Fruit fly (Drosophila melanogaster) whole organism, embryonic: ENCODE results near the gene CG11608.

Experiments used
- Aef1 ChIP-seq: fragments of 200-800 bp; sonication (Bioruptor generic); IDR thresholded peaks from 3 replicates; pipeline ENCODE4 v1.3.6; 2022; ENCODE audit warnings: missing biosample characterization, missing genetic modification characterization
- CG11504 ChIP-seq: fragments of 200-800 bp; sonication (Bioruptor generic); optimal IDR thresholded peaks from 3 replicates; lab custom pipeline; 2019; ENCODE audit warnings: missing biosample characterization, mild to moderate bottlenecking, missing genetic modification characterization, moderate library complexity
- CG12391 ChIP-seq: fragments of 200-800 bp; sonication (Bioruptor generic); optimal IDR thresholded peaks from 3 replicates; lab custom pipeline; 2018; ENCODE audit warnings: missing biosample characterization, mild to moderate bottlenecking, missing genetic modification characterization, moderate library complexity
- CG13123 ChIP-seq: fragments of 200-800 bp; sonication (Bioruptor generic); optimal IDR thresholded peaks from 2 replicates; lab custom pipeline; 2016; ENCODE audit warnings: missing biosample characterization, missing genetic modification characterization
- CG13287 ChIP-seq: fragments of 200-800 bp; sonication (Bioruptor generic); IDR thresholded peaks from 2 replicates; pipeline ENCODE4 v1.3.6; 2022; ENCODE audit warnings: missing biosample characterization, missing genetic modification characterization; ENCODE audit not compliant: partially characterized antibody
- CG17361 ChIP-seq: fragments of 200-800 bp; sonication (Bioruptor generic); IDR thresholded peaks from 3 replicates; pipeline ENCODE4 v1.3.6; 2022; ENCODE audit warnings: missing biosample characterization, missing genetic modification characterization
- CG17568 ChIP-seq: fragments of 200-800 bp; sonication (Bioruptor generic); optimal IDR thresholded peaks from 2 replicates; lab custom pipeline; 2018; ENCODE audit warnings: missing biosample characterization, mild to moderate bottlenecking, missing genetic modification characterization, moderate library complexity
- CG1832 ChIP-seq: fragments of 200-800 bp; sonication (Bioruptor generic); optimal IDR thresholded peaks from 2 replicates; lab custom pipeline; 2017; ENCODE audit warnings: missing biosample characterization, mild to moderate bottlenecking, missing genetic modification characterization, inconsistent platforms
- CG2116 ChIP-seq: fragments of 200-800 bp; sonication (Bioruptor generic); optimal IDR thresholded peaks from 3 replicates; lab custom pipeline; 2018; ENCODE audit warnings: missing biosample characterization, mild to moderate bottlenecking, missing genetic modification characterization
- CG2199 ChIP-seq: fragments of 200-800 bp; sonication (Bioruptor generic); IDR thresholded peaks from 3 replicates; pipeline ENCODE4 v1.3.6; 2022; ENCODE audit warnings: missing biosample characterization, missing genetic modification characterization
- CG2712 ChIP-seq: fragments of 200-800 bp; optimal IDR thresholded peaks from 3 replicates; lab custom pipeline; 2019; ENCODE audit warnings: missing biosample characterization, mild to moderate bottlenecking, missing genetic modification characterization, moderate library complexity
- CG31365 ChIP-seq: fragments of 200-800 bp; sonication (Bioruptor generic); optimal IDR thresholded peaks from 2 replicates; lab custom pipeline; 2018; ENCODE audit warnings: missing biosample characterization, mild to moderate bottlenecking, missing genetic modification characterization
- CG31388 ChIP-seq: fragments of 200-800 bp; sonication (Bioruptor generic); optimal IDR thresholded peaks from 2 replicates; lab custom pipeline; 2016; ENCODE audit warnings: missing biosample characterization, missing genetic modification characterization
- CG3163 ChIP-seq: fragments of 200-800 bp; sonication (Bioruptor generic); optimal IDR thresholded peaks from 3 replicates; lab custom pipeline; 2016; ENCODE audit warnings: missing biosample characterization, missing genetic modification characterization
- CG3726 ChIP-seq: fragments of 200-800 bp; sonication (Bioruptor generic); IDR thresholded peaks from 3 replicates; pipeline ENCODE4, ENCODE4 v1.3.6; 2022; ENCODE audit warnings: missing biosample characterization, missing genetic modification characterization
- CG8924 ChIP-seq: fragments of 200-800 bp; optimal IDR thresholded peaks from 3 replicates; lab custom pipeline; 2019; ENCODE audit warnings: missing biosample characterization, mild to moderate bottlenecking, missing genetic modification characterization, moderate library complexity
- CTCF ChIP-seq: fragments of 200-800 bp; sonication (Bioruptor generic); optimal IDR thresholded peaks from 2 replicates; lab custom pipeline; 2017; ENCODE audit warnings: missing biosample characterization, mild to moderate bottlenecking, missing genetic modification characterization, moderate library complexity
- Dad ChIP-seq: fragments of 200-800 bp; sonication (Bioruptor generic); optimal IDR thresholded peaks from 3 replicates; lab custom pipeline; 2016; ENCODE audit warnings: missing biosample characterization, missing genetic modification characterization
- Dek ChIP-seq: fragments of 200-800 bp; sonication (Bioruptor generic); optimal IDR thresholded peaks from 3 replicates; lab custom pipeline; 2019; ENCODE audit warnings: missing biosample characterization, mild to moderate bottlenecking, missing genetic modification characterization, moderate library complexity
- Doc2 ChIP-seq: fragments of 200-800 bp; sonication (Bioruptor generic); IDR thresholded peaks from 2 replicates; pipeline ENCODE4 v1.3.6; 2022; ENCODE audit warnings: missing biosample characterization, missing genetic modification characterization
- Hr3 ChIP-seq: fragments of 200-800 bp; sonication (Bioruptor generic); optimal IDR thresholded peaks from 3 replicates; lab custom pipeline; 2016; ENCODE audit warnings: missing biosample characterization, missing genetic modification characterization
- NK7.1 ChIP-seq: fragments of 200-800 bp; sonication (Bioruptor generic); optimal IDR thresholded peaks from 3 replicates; lab custom pipeline; 2016; ENCODE audit warnings: missing biosample characterization, missing genetic modification characterization
- Ravus ChIP-seq: fragments of 200-800 bp; sonication (Bioruptor generic); IDR thresholded peaks from 2 replicates; pipeline ENCODE4 v1.3.6; 2022; ENCODE audit warnings: missing biosample characterization, missing genetic modification characterization
- Spps ChIP-seq: fragments of 200-800 bp; sonication (Bioruptor generic); optimal IDR thresholded peaks from 2 replicates; lab custom pipeline; 2018; ENCODE audit warnings: missing biosample characterization, mild to moderate bottlenecking, missing genetic modification characterization
- Stat92E ChIP-seq, 3 experiments: fragments of >200 bp in 2 of 3; fragments of 200-800 bp in 1 of 3; sonication (Bioruptor generic) in 1 of 3; optimal IDR thresholded peaks; 2 replicates each; lab custom pipeline; 2017 to 2019; ENCODE audit warnings: missing biosample characterization in 3 of 3, missing genetic modification characterization in 3 of 3, mild to moderate bottlenecking in 1 of 3, moderate library complexity in 1 of 3
- Vsx1 ChIP-seq: fragments of 200-800 bp; sonication (Bioruptor generic); optimal IDR thresholded peaks from 2 replicates; lab custom pipeline; 2017; ENCODE audit warnings: missing biosample characterization, mild to moderate bottlenecking, missing genetic modification characterization, missing genetic modification reagents
- bab2 ChIP-seq: fragments of 200-800 bp; sonication (Bioruptor generic); optimal IDR thresholded peaks from 2 replicates; lab custom pipeline; 2016; ENCODE audit warnings: missing biosample characterization, missing genetic modification characterization
- bsh ChIP-seq, 2 experiments: fragments of 200-800 bp; sonication (Bioruptor generic); optimal IDR thresholded peaks; 2 replicates each; lab custom pipeline; 2017 to 2018; ENCODE audit warnings: mild to moderate bottlenecking in 2 of 2, missing biosample characterization in 2 of 2, missing genetic modification characterization in 2 of 2, moderate library complexity in 1 of 2
- cato ChIP-seq: fragments of 200-800 bp; sonication (Bioruptor generic); optimal IDR thresholded peaks from 2 replicates; lab custom pipeline; 2016; ENCODE audit warnings: missing biosample characterization, missing genetic modification characterization, borderline replicate concordance
- ci ChIP-seq: fragments of 200-800 bp; sonication (Bioruptor generic); IDR thresholded peaks from 3 replicates; pipeline ENCODE4 v1.3.6; 2022; ENCODE audit warnings: missing biosample characterization, missing genetic modification characterization
- cwo ChIP-seq: fragments of 200-800 bp; sonication (Bioruptor generic); optimal IDR thresholded peaks from 3 replicates; lab custom pipeline; 2017; ENCODE audit warnings: missing biosample characterization, missing genetic modification characterization, mild to moderate bottlenecking, moderate library complexity, missing genetic modification reagents
- danr ChIP-seq: fragments of 200-800 bp; sonication (Bioruptor generic); IDR thresholded peaks from 2 replicates; pipeline ENCODE4 v1.3.6; 2022; ENCODE audit warnings: missing biosample characterization, missing genetic modification characterization
- dmrt99B ChIP-seq: fragments of 200-800 bp; sonication (Bioruptor generic); optimal IDR thresholded peaks from 2 replicates; lab custom pipeline; 2018; ENCODE audit warnings: missing biosample characterization, mild to moderate bottlenecking, missing genetic modification characterization, moderate library complexity
- eyg ChIP-seq: fragments of 200-800 bp; sonication (Bioruptor generic); optimal IDR thresholded peaks from 3 replicates; lab custom pipeline; 2016; ENCODE audit warnings: missing biosample characterization, missing genetic modification characterization
- gem ChIP-seq: fragments of 200-800 bp; sonication (Bioruptor generic); optimal IDR thresholded peaks from 2 replicates; lab custom pipeline; 2019; ENCODE audit warnings: missing biosample characterization, mild to moderate bottlenecking, missing genetic modification characterization, moderate library complexity
- gro ChIP-seq: fragments of 200-800 bp; sonication (Bioruptor generic); optimal IDR thresholded peaks from 2 replicates; lab custom pipeline; 2016; ENCODE audit warnings: missing biosample characterization, missing genetic modification characterization
- h ChIP-seq: fragments of >200 bp; optimal IDR thresholded peaks from 2 replicates; lab custom pipeline; 2017
- ken ChIP-seq: fragments of 200-800 bp; sonication (Bioruptor generic); IDR thresholded peaks from 3 replicates; pipeline ENCODE4 v1.3.6; 2022; ENCODE audit warnings: missing biosample characterization, missing genetic modification characterization
- luna ChIP-seq: fragments of 200-800 bp; sonication (Bioruptor generic); optimal IDR thresholded peaks from 2 replicates; lab custom pipeline; 2016; ENCODE audit warnings: missing biosample characterization, missing genetic modification characterization
- mam ChIP-seq: fragments of 200-800 bp; sonication (Bioruptor generic); optimal IDR thresholded peaks from 3 replicates; lab custom pipeline; 2016; ENCODE audit warnings: missing biosample characterization, missing genetic modification characterization
- odd ChIP-seq: fragments of 200-800 bp; sonication (Bioruptor generic); optimal IDR thresholded peaks from 2 replicates; lab custom pipeline; 2017; ENCODE audit warnings: missing biosample characterization, mild to moderate bottlenecking, missing genetic modification characterization
- pho ChIP-seq: fragments of 200-800 bp; sonication (Bioruptor generic); optimal IDR thresholded peaks from 2 replicates; lab custom pipeline; 2016; ENCODE audit warnings: missing biosample characterization, missing genetic modification characterization
- phol ChIP-seq: fragments of 200-800 bp; sonication (Bioruptor generic); optimal IDR thresholded peaks from 3 replicates; lab custom pipeline; 2018; ENCODE audit warnings: missing biosample characterization, mild to moderate bottlenecking, missing genetic modification characterization, moderate library complexity
- pnt ChIP-seq: fragments of 200-800 bp; sonication (Bioruptor generic); optimal IDR thresholded peaks from 3 replicates; lab custom pipeline; 2016; ENCODE audit warnings: missing biosample characterization, missing genetic modification characterization
- pros ChIP-seq: fragments of 200-800 bp; sonication (Bioruptor generic); optimal IDR thresholded peaks from 3 replicates; lab custom pipeline; 2019; ENCODE audit warnings: missing biosample characterization, mild to moderate bottlenecking, missing genetic modification characterization, moderate library complexity
- salm ChIP-seq: fragments of 200-800 bp; sonication (Bioruptor generic); optimal IDR thresholded peaks from 2 replicates; lab custom pipeline; 2018; ENCODE audit warnings: missing biosample characterization, mild to moderate bottlenecking, missing genetic modification characterization
- shn ChIP-seq: fragments of 200-800 bp; sonication (Bioruptor generic); optimal IDR thresholded peaks from 3 replicates; lab custom pipeline; 2016; ENCODE audit warnings: missing biosample characterization, missing genetic modification characterization
- sima ChIP-seq: fragments of 200-800 bp; sonication (Bioruptor generic); optimal IDR thresholded peaks from 2 replicates; lab custom pipeline; 2016; ENCODE audit warnings: missing biosample characterization, missing genetic modification characterization
- tna ChIP-seq: fragments of 200-800 bp; sonication (Bioruptor generic); IDR thresholded peaks from 2 replicates; pipeline ENCODE4 v1.3.6; 2022; ENCODE audit warnings: missing biosample characterization, missing genetic modification characterization; ENCODE audit not compliant: partially characterized antibody
- zfh2 ChIP-seq: fragments of 200-800 bp; sonication (Bioruptor generic); optimal IDR thresholded peaks from 2 replicates; lab custom pipeline; 2016; ENCODE audit warnings: missing biosample characterization, missing genetic modification characterization

The CG11608 gene

dm6 chr3R:12653511-12654252, 15.4 kb downstream of the CG11608 start (continued):
- TF ChIP-seq gro, result no peak
- TF ChIP-seq h, result no peak
- TF ChIP-seq CTCF (GFP tag; lab: Kevin White, UChicago), result peak; percentile 43
- TF ChIP-seq ci (GFP tag; lab: Robert Waterston, UW), result peak; percentile 80
- 0 out of 3 replicates have a peak, but pooled peaks have one; percentile 57 for TF ChIP-seq CG3726 (GFP tag; lab: Robert Waterston, UW)
- peak; percentile 89 for TF ChIP-seq gem
- peak; percentile 80 for TF ChIP-seq mam (GFP tag; lab: Kevin White, UChicago)
- TF ChIP-seq CG13123 (GFP tag; lab: Kevin White, UChicago), result peak; percentile 30
- peak; percentile 80 for TF ChIP-seq Dad (GFP tag; lab: Kevin White, UChicago)
- TF ChIP-seq CG12391 (tag; lab: Kevin White, UChicago), result peak; percentile 77
- TF ChIP-seq bsh (GFP tag; optimal IDR thresholded peaks at IDR 0.05; lab: Kevin White, UChicago), result peak in 1 of 2 experiments; percentile 71
- TF ChIP-seq cwo (GFP tag; lab: Kevin White, UChicago), result peak; percentile 55
- peak; percentile 92 for TF ChIP-seq CG17361 (GFP tag; lab: Robert Waterston, UW)
- peak; percentile 87 for TF ChIP-seq Aef1 (GFP tag; lab: Robert Waterston, UW)
- no peak for TF ChIP-seq Stat92E (GFP tag; optimal IDR thresholded peaks at IDR 0.05; lab: Kevin White, UChicago)
- TF ChIP-seq CG31388 (GFP tag; lab: Kevin White, UChicago), result no peak
- peak; percentile 79 for TF ChIP-seq ken (GFP tag; lab: Robert Waterston, UW)
- TF ChIP-seq CG3163 (GFP tag; lab: Kevin White, UChicago), result peak; percentile 61
- TF ChIP-seq pho (GFP tag; lab: Kevin White, UChicago), result peak; percentile 55
- TF ChIP-seq CG2199 (GFP tag; lab: Robert Waterston, UW), result no peak
- TF ChIP-seq Doc2 (GFP tag; lab: Robert Waterston, UW), result 0 out of 2 replicates have a peak, but pooled peaks have one; percentile 38
- peak; percentile 79 for TF ChIP-seq CG8924 (tag; lab: Kevin White, UChicago)
- peak; percentile 55 for TF ChIP-seq sima (GFP tag; lab: Kevin White, UChicago)
- TF ChIP-seq CG13287 (GFP tag; lab: Robert Waterston, UW), result peak; percentile 16; the same call in 1 of the 2 replicates
- peak; percentile 81 for TF ChIP-seq CG2712 (tag; lab: Kevin White, UChicago)
- TF ChIP-seq eyg, result peak; percentile 68
- peak; percentile 94 for TF ChIP-seq dmrt99B (tag; lab: Kevin White, UChicago)
- TF ChIP-seq Hr3 (GFP tag; lab: Kevin White, UChicago), result peak; percentile 79
- peak; percentile 54 for TF ChIP-seq CG17568 (GFP tag; lab: Kevin White, UChicago)
- no peak for TF ChIP-seq Spps (tag; lab: Kevin White, UChicago)
- TF ChIP-seq phol (tag; lab: Kevin White, UChicago), result peak; percentile 86
- peak; percentile 47 for TF ChIP-seq luna (GFP tag; lab: Kevin White, UChicago)
- TF ChIP-seq zfh2 (GFP tag; lab: Kevin White, UChicago), result peak; percentile 69
- TF ChIP-seq NK7.1 (GFP tag; lab: Kevin White, UChicago), result peak; percentile 47
- TF ChIP-seq salm, result peak; percentile 72
- TF ChIP-seq odd (GFP tag; lab: Kevin White, UChicago), result peak; percentile 83
- TF ChIP-seq CG31365, result peak; percentile 33
- TF ChIP-seq pros (GFP tag; lab: Kevin White, UChicago), result no peak
- peak; percentile 78 for TF ChIP-seq pnt (GFP tag; lab: Kevin White, UChicago)
- peak; percentile 65 for TF ChIP-seq Dek
- peak; percentile 50 for TF ChIP-seq Ravus
- peak; percentile 28 for TF ChIP-seq cato
- peak; percentile 88 for TF ChIP-seq CG11504 (tag; lab: Kevin White, UChicago)
- no peak for TF ChIP-seq tna
- TF ChIP-seq Vsx1 (GFP tag; lab: Kevin White, UChicago), result peak; percentile 27
- peak; percentile 76 for TF ChIP-seq bab2 (GFP tag; lab: Kevin White, UChicago)
- TF ChIP-seq CG2116 (GFP tag; lab: Kevin White, UChicago), result peak; percentile 42
- no peak for TF ChIP-seq CG1832
- TF ChIP-seq shn (GFP tag; lab: Kevin White, UChicago), result peak; percentile 81
- peak; percentile 80 for TF ChIP-seq danr (GFP tag; lab: Robert Waterston, UW)
